Worm (Caenorhabditis elegans): ENCODE results near the gene rpn-7.
"Not testable (repeated sequence)": the region's sequence is repeated elsewhere in the genome, so short reads cannot be mapped to it uniquely, and the experiment has no call there.

Gene rpn-7

DNA sequence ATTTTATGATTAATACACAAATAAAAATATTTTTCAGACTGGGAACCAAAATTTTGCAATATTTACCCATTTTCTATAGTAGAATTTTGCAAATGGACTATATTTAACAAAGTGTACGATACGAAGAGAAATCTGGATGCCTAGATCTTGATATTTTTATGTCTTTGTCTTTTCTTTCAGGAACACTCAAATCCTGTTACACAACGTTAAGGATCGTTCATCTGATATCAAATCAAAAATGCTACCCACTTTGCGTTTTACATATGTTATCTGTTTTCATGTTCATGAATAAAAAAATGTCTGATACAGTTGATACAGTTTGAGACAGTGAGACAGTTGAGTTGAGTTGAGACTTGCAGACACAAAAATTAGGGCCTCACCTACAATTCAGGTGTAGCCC lies 20.1 kb upstream of the rpn-7 start, which contains the start of gene F49C12.1:
Gene F49C12.1 (minus strand): TSS at position 70 of the 400 bp plus-strand sequence.
- TF ChIP-seq scrt-1 (GFP tag; IDR thresholded peaks at IDR 0.05) (no peak), sea-1 (GFP tag; conservative IDR thresholded peaks at IDR 0.05) (no peak), ama-1 (optimal IDR thresholded peaks at IDR 0.05) (no peak), hmg-4 (GFP tag; optimal IDR thresholded peaks at IDR 0.05) (no peak), flt-1 (GFP tag; IDR thresholded peaks at IDR 0.05) (no peak), ceh-13 (GFP tag; optimal IDR thresholded peaks at IDR 0.05) (no peak), B0310.2 (tag; optimal IDR thresholded peaks at IDR 0.05) (no peak), tra-4 (tag; optimal IDR thresholded peaks at IDR 0.05) (no peak), ceh-36 (tag; optimal IDR thresholded peaks at IDR 0.05) (no peak), tbx-37 (GFP tag; conservative IDR thresholded peaks at IDR 0.05) (no peak), pes-1 (GFP tag; IDR thresholded peaks at IDR 0.05) (no peak), tbx-11 (GFP tag; IDR thresholded peaks at IDR 0.05) (no peak), F13C5.2 (tag; optimal IDR thresholded peaks at IDR 0.05) (no peak), hmbx-1 (tag; optimal IDR thresholded peaks at IDR 0.05) (no peak), aly-1 (tag; optimal IDR thresholded peaks at IDR 0.05) (no peak), hnd-1 (tag; optimal IDR thresholded peaks at IDR 0.05) (no peak)

DNA sequence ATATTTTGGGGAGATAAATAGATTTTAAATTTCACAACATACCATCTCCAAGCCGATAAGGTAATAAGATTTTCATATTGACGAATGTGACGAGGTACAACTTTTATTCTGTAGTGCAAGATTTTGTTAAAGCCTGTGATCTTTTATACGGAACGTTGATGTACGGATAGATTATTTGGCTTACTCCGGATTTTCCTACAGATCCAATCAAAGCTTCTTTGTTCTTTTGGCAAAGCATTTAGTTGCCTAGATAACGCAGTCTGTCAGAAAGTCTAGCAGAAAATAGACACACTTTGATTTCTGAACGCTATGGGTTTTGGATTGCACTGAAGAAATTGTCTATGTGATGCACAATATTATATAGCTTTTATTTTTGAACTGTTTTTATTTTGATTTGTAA lies 17.3 kb upstream of the rpn-7 start, which contains the start of gene F49C12.2:
Gene F49C12.2 (minus strand): TSS at position 101 of the 400 bp plus-strand sequence.
- no peak for TF ChIP-seq F13C5.2 (tag; optimal IDR thresholded peaks at IDR 0.05)
- TF ChIP-seq hmg-4 (GFP tag; optimal IDR thresholded peaks at IDR 0.05): no peak
- TF ChIP-seq hmbx-1 (tag; optimal IDR thresholded peaks at IDR 0.05): no peak

DNA sequence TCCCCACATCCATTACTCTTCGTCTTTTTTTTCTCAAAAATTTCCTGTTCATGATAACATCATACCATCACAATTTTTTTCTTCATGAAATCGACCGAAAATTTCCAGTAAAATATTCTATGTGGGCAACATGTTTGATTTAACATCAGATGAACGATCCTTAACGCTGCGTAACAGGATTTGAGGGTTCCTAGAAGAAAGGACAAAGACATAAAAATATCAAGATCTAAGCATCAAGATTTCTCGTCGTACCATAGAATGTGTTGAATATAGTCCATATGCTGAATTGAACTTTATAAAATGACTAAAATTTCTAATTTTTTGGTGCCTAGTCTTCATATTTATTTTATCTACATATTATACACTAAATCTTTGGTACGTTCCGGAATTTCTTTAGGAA lies 16.3 kb upstream of the rpn-7 start, which contains the start of gene F49C12.3:
Gene F49C12.3 (plus strand): TSS at position 301 of the 400 bp plus-strand sequence.
- TF ChIP-seq hmbx-1 (tag; optimal IDR thresholded peaks at IDR 0.05) (no peak), scrt-1 (GFP tag; IDR thresholded peaks at IDR 0.05) (no peak), ceh-36 (tag; optimal IDR thresholded peaks at IDR 0.05) (no peak), aly-1 (tag; optimal IDR thresholded peaks at IDR 0.05) (no peak), sea-1 (GFP tag; conservative IDR thresholded peaks at IDR 0.05) (no peak), hmg-4 (GFP tag; optimal IDR thresholded peaks at IDR 0.05) (no peak)

DNA sequence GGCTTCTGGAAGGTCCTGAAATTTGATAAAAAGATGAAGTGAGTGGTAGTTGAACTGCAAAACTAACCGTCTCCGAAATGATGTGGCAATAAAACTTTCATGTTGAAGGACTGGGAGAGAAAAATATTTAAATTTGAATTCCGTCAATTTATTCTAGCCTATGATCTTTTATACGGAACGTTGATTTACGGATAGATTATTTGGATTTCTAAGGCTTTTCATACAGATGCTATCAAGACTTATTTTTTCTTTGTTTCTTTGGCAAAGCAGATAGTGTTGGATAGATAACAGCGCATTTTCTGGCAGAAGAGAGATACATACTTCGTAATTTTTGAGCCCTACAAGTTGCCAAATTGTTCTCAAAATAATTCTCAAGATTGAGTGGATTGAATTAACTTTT lies 12.4 kb upstream of the rpn-7 start, which contains the start of gene F49C12.4:
Gene F49C12.4 (minus strand): TSS at position 101 of the 400 bp plus-strand sequence.
- no peak for TF ChIP-seq hnd-1 (tag; optimal IDR thresholded peaks at IDR 0.05)
- no peak for TF ChIP-seq ama-1 (optimal IDR thresholded peaks at IDR 0.05)
- no peak for TF ChIP-seq tra-4 (tag; optimal IDR thresholded peaks at IDR 0.05)
- no peak for TF ChIP-seq sea-1 (GFP tag; conservative IDR thresholded peaks at IDR 0.05)
- no peak for TF ChIP-seq tbx-37 (GFP tag; conservative IDR thresholded peaks at IDR 0.05)
- TF ChIP-seq flt-1 (GFP tag; IDR thresholded peaks at IDR 0.05): no peak
- no peak for TF ChIP-seq ets-7 (tag; optimal IDR thresholded peaks at IDR 0.05)
- TF ChIP-seq B0310.2 (tag; optimal IDR thresholded peaks at IDR 0.05): no peak
- TF ChIP-seq ceh-13 (GFP tag; optimal IDR thresholded peaks at IDR 0.05): no peak
- TF ChIP-seq F13C5.2 (tag; optimal IDR thresholded peaks at IDR 0.05): no peak

DNA sequence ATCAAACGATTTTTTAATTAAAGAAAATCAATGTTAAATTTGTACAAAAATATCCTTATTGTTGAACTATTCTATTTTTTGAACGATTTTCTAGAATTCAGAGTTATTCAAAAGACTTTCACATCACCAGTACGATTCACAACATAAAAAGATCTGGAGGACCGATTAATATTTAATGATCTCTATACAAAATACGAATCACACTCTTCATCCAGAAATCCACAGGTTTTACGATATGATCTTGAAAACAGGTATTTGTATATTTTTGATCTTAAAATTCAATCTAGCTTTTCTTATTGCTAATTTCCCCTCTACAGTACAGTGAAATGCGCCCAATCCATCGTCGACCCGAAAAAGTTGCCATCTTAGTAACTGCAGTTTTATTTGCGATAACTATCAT lies 11.8 kb upstream of the rpn-7 start, which contains the start of gene F49C12.5:
Gene F49C12.5 (plus strand): TSS at position 301 of the 400 bp plus-strand sequence.
- TF ChIP-seq scrt-1 (GFP tag; IDR thresholded peaks at IDR 0.05): no peak
- TF ChIP-seq hmg-4 (GFP tag; optimal IDR thresholded peaks at IDR 0.05): no peak

DNA sequence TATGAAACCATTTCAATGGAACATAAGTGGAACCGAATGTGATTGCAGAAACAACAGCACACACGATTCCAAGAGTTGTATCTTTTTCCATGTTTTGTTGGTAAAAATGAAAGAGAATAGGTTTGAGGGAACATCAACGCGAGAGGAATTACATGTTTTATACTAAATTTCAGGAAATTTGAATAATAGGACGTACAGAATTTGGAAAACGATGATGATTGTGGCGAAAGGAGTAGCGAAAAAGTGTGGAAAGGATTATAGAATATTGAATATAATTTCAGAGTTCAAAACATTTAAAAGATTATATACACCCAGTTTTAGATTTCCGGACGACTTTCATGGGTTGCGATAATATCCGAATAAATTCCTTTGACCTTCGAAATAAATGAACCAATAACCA lies 7.5 kb upstream of the rpn-7 start, which contains the start of gene F49C12.6:
Gene F49C12.6 (minus strand): TSS at position 101 of the 400 bp plus-strand sequence.
- no peak for TF ChIP-seq tra-4 (tag; optimal IDR thresholded peaks at IDR 0.05)

DNA sequence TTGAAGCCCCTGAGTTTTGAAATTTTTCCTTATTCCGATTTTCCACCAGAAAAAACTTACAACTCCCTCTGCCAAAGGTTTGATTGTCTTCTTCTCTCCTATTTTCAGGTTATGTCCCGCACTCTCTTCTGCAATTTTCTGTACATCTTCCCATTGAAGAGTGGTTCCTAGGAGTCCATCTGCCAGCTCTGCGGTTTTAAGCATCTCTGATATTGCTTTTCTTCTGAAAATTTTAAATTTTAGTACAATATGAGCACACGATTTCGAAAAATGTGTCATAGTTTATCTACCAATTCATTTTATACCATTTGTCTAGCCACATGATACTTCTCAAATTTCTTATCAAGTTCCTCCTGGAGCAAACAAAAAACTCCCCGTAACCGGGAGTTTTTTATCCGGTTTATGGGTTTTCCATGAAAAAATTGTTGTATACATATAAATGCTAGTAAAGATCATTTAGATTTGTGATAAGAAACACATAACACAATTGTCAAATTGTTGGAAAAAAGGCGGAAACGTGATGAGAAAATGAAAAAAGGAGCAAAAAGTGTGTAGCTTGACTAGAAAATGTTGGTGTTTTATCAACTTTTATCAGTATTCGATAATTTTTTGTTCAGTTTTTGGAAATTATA lies 5.4 kb upstream of the rpn-7 start:
- TF ChIP-seq tbx-11 (GFP tag; IDR thresholded peaks at IDR 0.05) (no peak), ama-1 (optimal IDR thresholded peaks at IDR 0.05) (no peak), ceh-13 (GFP tag; optimal IDR thresholded peaks at IDR 0.05) (no peak), hmg-4 (GFP tag; optimal IDR thresholded peaks at IDR 0.05) (no peak), F13C5.2 (tag; optimal IDR thresholded peaks at IDR 0.05) (no peak), B0310.2 (tag; optimal IDR thresholded peaks at IDR 0.05) (no peak), hnd-1 (tag; optimal IDR thresholded peaks at IDR 0.05) (no peak), sea-1 (GFP tag; conservative IDR thresholded peaks at IDR 0.05) (no peak), tbx-37 (GFP tag; conservative IDR thresholded peaks at IDR 0.05) (no peak), aly-1 (tag; optimal IDR thresholded peaks at IDR 0.05) (no peak), ceh-36 (tag; optimal IDR thresholded peaks at IDR 0.05) (no peak), hmbx-1 (tag; optimal IDR thresholded peaks at IDR 0.05) (no peak), tra-4 (tag; optimal IDR thresholded peaks at IDR 0.05) (no peak), scrt-1 (GFP tag; IDR thresholded peaks at IDR 0.05) (no peak), ets-7 (tag; optimal IDR thresholded peaks at IDR 0.05) (no peak)

DNA sequence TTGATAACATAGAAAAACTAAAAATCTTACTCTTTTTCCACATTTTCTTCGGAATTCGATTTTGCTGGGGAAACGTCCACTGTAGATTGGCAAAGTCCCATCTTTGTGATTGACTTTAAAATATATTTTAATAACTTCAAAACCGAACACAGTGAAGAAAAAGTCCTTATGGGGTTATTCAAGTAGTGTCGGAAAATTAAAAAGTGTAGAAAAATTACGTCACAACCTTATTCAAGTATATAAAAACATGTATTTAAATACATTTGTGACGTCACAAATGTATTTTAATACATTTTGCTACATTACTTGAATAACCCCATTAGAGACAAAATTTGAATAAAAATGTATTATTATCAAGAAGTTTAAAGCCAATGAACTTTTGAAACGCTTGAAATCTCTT lies 3.6 kb upstream of the rpn-7 start, which contains the start of gene F49C12.7:
Gene F49C12.7 (minus strand): TSS at position 101 of the 400 bp plus-strand sequence.
- not testable (repeated sequence) for TF ChIP-seq flt-1 (GFP tag; IDR thresholded peaks at IDR 0.05); aly-1 (tag; optimal IDR thresholded peaks at IDR 0.05); hmg-4 (GFP tag; optimal IDR thresholded peaks at IDR 0.05)

DNA sequence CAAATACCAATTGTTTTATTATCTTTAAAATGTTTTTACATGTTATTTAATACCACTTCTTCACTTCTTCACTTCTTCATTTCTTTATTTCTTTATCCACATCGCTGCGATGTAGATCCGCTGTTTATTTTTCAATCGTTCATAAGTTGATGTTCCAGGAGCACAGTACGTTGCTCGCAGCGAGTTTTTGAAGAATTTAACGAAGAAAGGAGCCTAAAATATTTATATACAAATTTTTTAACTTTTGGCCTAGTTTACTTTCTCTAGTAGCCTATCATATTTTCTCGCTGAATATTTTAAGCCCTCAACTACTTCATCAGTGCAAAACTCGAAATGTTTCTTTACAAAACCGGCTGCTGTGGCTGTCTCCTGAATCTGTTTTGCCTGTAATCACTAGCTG lies 1.7 kb downstream of the rpn-7 start:
- TF ChIP-seq pes-1 (GFP tag; IDR thresholded peaks at IDR 0.05): no peak
- no peak for TF ChIP-seq B0310.2 (tag; optimal IDR thresholded peaks at IDR 0.05)
- no peak for TF ChIP-seq ceh-13 (GFP tag; optimal IDR thresholded peaks at IDR 0.05)
- no peak for TF ChIP-seq hnd-1 (tag; optimal IDR thresholded peaks at IDR 0.05)
- TF ChIP-seq aly-1 (tag; optimal IDR thresholded peaks at IDR 0.05): no peak
- TF ChIP-seq tbx-11 (GFP tag; IDR thresholded peaks at IDR 0.05): no peak
- TF ChIP-seq sea-1 (GFP tag; conservative IDR thresholded peaks at IDR 0.05): no peak
- no peak for TF ChIP-seq hmbx-1 (tag; optimal IDR thresholded peaks at IDR 0.05)
- no peak for TF ChIP-seq ama-1 (optimal IDR thresholded peaks at IDR 0.05)
- TF ChIP-seq scrt-1 (GFP tag; IDR thresholded peaks at IDR 0.05): no peak
- TF ChIP-seq flt-1 (GFP tag; IDR thresholded peaks at IDR 0.05): no peak
- TF ChIP-seq tra-4 (tag; optimal IDR thresholded peaks at IDR 0.05): no peak
- no peak for TF ChIP-seq ets-7 (tag; optimal IDR thresholded peaks at IDR 0.05)
- no peak for TF ChIP-seq tbx-37 (GFP tag; conservative IDR thresholded peaks at IDR 0.05)
- no peak for TF ChIP-seq hmg-4 (GFP tag; optimal IDR thresholded peaks at IDR 0.05)

All from whole organism, early embryonic.